Worm (Caenorhabditis elegans) whole organism, midembryonic: Measurements from ENCODE around the gene str-121.

Experiments used
- flt-1 ChIP-seq: fragments of 200-800 bp; sonication (Bioruptor generic); IDR thresholded peaks from 2 replicates; pipeline ENCODE4 v1.3.6; 2022; ENCODE audit warnings: missing genetic modification characterization, missing compliant biosample characterization
- ztf-23 ChIP-seq: fragments of 200-800 bp; sonication (Bioruptor generic); IDR thresholded peaks from 2 replicates; pipeline ENCODE4 v1.3.6; 2022; ENCODE audit warnings: missing genetic modification reagents, missing genetic modification characterization, missing compliant biosample characterization
- ztf-29 ChIP-seq: fragments of 200-800 bp; sonication (Bioruptor generic); IDR thresholded peaks from 2 replicates; pipeline ENCODE4 v1.3.6; 2022; ENCODE audit warnings: missing genetic modification reagents, missing genetic modification characterization, missing compliant biosample characterization

ce11 chrV:297424-297991, 43.0 kb upstream of the str-121 start, which contains the start of gene F33E11.2:
- no peak for TF ChIP-seq flt-1
- TF ChIP-seq ztf-23: no peak
- no peak for TF ChIP-seq ztf-29 (GFP tag; lab: Robert Waterston, UW)
